Fruit fly (Drosophila melanogaster): ENCODE data around the gene CG6996.

CG6996 gene

DNA sequence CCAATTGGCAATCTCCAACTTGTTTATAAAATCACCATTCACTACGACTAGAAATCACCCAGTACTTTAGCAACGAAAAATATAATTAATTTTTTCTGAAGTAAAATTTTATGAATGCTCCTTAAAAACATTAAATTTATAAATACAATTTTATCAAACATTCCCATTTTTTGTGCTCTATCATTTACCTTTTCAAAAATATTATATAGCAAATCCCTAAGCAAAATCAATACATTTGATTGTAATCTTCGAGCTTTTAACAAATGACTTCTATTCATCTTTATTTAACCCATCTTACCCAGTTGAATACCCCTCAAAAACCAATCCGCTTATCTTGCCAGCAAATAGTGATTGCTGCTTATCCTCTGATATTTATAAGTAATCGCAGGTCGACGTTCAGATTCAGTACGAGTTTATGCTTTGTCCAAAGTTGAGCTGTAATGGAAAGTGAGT lies 14.1 kb downstream of the CG6996 start, which contains the start of gene CG17145 (continued):
- TF ChIP-seq CG18619 (GFP tag; optimal IDR thresholded peaks at IDR 0.05): peak; percentile 4
- TF ChIP-seq BtbVII (GFP tag; optimal IDR thresholded peaks at IDR 0.05): peak; percentile 6
- TF ChIP-seq lmd (GFP tag; IDR thresholded peaks at IDR 0.05): peak; percentile 5; the same call in 1 of the 2 replicates
- no peak for TF ChIP-seq CG12236 (GFP tag; optimal IDR thresholded peaks at IDR 0.05)
- TF ChIP-seq fd3F (GFP tag; optimal IDR thresholded peaks at IDR 0.05): peak; percentile 7
- TF ChIP-seq CG6175 (GFP tag; IDR thresholded peaks at IDR 0.05): no peak
- TF ChIP-seq CG33557 (GFP tag; optimal IDR thresholded peaks at IDR 0.05): no peak
- peak in 1 of 2 experiments; percentile 56 for TF ChIP-seq Hr51 (GFP tag; optimal IDR thresholded peaks at IDR 0.05)
- no peak for TF ChIP-seq wek (GFP tag; optimal IDR thresholded peaks at IDR 0.05)
- TF ChIP-seq CG31365 (tag; optimal IDR thresholded peaks at IDR 0.05): no peak
- peak; percentile 18 for TF ChIP-seq Oli (tag; optimal IDR thresholded peaks at IDR 0.05)
- no peak for TF ChIP-seq CG8388 (GFP tag; optimal IDR thresholded peaks at IDR 0.05)
- TF ChIP-seq Oaz (GFP tag; IDR thresholded peaks at IDR 0.05): no peak
- TF ChIP-seq D19B (GFP tag; optimal IDR thresholded peaks at IDR 0.05): peak; percentile 96
- peak; percentile 39 for TF ChIP-seq CG17385 (GFP tag; optimal IDR thresholded peaks at IDR 0.05)
- TF ChIP-seq Nf-YC (tag; optimal IDR thresholded peaks at IDR 0.05): peak; percentile 25
- TF ChIP-seq cwo (GFP tag; optimal IDR thresholded peaks at IDR 0.05): peak; percentile 56
- TF ChIP-seq yki (optimal IDR thresholded peaks at IDR 0.05): no peak
- no peak for TF ChIP-seq CG16815 (GFP tag; optimal IDR thresholded peaks at IDR 0.05)
- 0 out of 3 replicates have a peak, but pooled peaks have one; percentile 11 for TF ChIP-seq CG11695 (GFP tag; IDR thresholded peaks at IDR 0.05)
- peak; percentile 60 for TF ChIP-seq gem (tag; optimal IDR thresholded peaks at IDR 0.05)
- no peak for TF ChIP-seq Xbp1 (GFP tag; optimal IDR thresholded peaks at IDR 0.05)
- peak; percentile 63 for TF ChIP-seq CG2120 (GFP tag; optimal IDR thresholded peaks at IDR 0.05)
- TF ChIP-seq Rfx (GFP tag; IDR thresholded peaks at IDR 0.05): 0 out of 2 replicates have a peak, but pooled peaks have one; percentile 28
- peak; percentile 55 for TF ChIP-seq CG15269 (tag; optimal IDR thresholded peaks at IDR 0.05)
- TF ChIP-seq odd (GFP tag; optimal IDR thresholded peaks at IDR 0.05): no peak
- no peak for TF ChIP-seq pb (GFP tag; optimal IDR thresholded peaks at IDR 0.05)
- TF ChIP-seq Atf3 (GFP tag; optimal IDR thresholded peaks at IDR 0.05): no peak
- TF ChIP-seq Dll (GFP tag; IDR thresholded peaks at IDR 0.05; ENCODE audit: partially characterized antibody): no peak
- peak; percentile 68 for TF ChIP-seq Atf6 (GFP tag; IDR thresholded peaks at IDR 0.05)
- TF ChIP-seq row (GFP tag; IDR thresholded peaks at IDR 0.05): peak; percentile 51; the same call in 2 of the 3 replicates
- TF ChIP-seq Spps (tag; optimal IDR thresholded peaks at IDR 0.05): no peak
- TF ChIP-seq Hand (GFP tag; optimal IDR thresholded peaks at IDR 0.05): peak; percentile 50
- no peak for TF ChIP-seq CG9609 (GFP tag; optimal IDR thresholded peaks at IDR 0.05)
- TF ChIP-seq CG7556 (GFP tag; optimal IDR thresholded peaks at IDR 0.05): peak; percentile 18
- TF ChIP-seq CG34376 (GFP tag; optimal IDR thresholded peaks at IDR 0.05): peak; percentile 40
- TF ChIP-seq CG11456 (GFP tag; IDR thresholded peaks at IDR 0.05): no peak
- peak; percentile 19 for TF ChIP-seq Fer3 (tag; optimal IDR thresholded peaks at IDR 0.05)
- peak; percentile 22 for TF ChIP-seq lilli (GFP tag; optimal IDR thresholded peaks at IDR 0.05)
- no peak for TF ChIP-seq klu (GFP tag; IDR thresholded peaks at IDR 0.05)

DNA sequence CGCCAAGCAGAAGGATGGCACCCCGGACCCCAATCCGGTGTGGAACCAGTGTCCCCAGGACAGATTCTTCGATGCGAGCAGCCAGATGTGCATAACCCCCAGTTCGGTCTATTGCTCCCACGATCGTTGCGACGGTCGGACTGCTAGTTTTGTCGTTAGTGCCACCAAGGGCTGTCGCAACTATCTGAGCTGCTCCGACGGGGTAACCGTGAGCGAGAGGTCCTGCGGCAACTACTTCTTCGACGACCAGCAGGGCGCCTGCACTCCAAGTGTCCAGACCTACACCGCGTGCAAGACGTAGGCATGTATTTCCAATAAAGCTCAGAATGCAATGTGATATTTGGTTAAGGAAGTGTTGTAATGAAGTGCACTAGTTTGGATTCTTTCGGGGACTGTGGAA lies 15.3 kb downstream of the CG6996 start:
- peak; percentile 93 for TF ChIP-seq Ets65A (GFP tag)
- no peak for TF ChIP-seq Atf3 (GFP tag; optimal IDR thresholded peaks at IDR 0.05)

Data from whole organism, embryonic.